Worm (Caenorhabditis elegans): ENCODE data around the gene F26F4.8.

DNA sequence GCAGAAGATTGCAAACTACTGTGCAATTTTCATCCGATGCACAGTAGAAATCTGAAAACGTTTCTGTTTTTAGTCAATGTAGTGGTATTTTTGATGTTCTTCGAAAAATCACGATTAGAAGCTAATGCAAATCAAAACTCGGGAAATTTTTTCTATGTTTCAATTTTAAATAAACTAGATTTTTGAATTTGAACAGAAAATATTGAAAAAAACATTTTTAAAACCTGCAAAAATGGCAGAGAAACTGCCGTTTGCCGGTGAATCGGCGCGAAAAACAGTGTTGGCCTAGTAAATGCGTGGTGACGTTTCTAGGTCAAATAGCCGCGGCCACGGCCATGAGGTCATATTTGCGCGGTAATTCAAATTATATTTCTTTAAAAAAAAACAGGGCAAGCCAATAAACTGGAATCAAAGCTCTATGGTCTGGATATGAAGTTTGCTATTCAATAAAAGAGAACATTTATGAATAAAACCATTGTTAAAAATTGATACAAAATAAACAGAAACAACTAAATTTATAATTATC lies 24.9 kb upstream of the F26F4.8 start, which contains the start of gene set-2:
- TF ChIP-seq lin-1 (GFP tag; IDR thresholded peaks at IDR 0.05) (no peak), zfp-3 (GFP tag; conservative IDR thresholded peaks at IDR 0.05) (0 out of 2 replicates have a peak, but pooled peaks have one; percentile 17), pha-4 (GFP tag; IDR thresholded peaks at IDR 0.05) (no peak), pha-4 (tag; optimal IDR thresholded peaks at IDR 0.05) (no peak), fkh-10 (GFP tag; optimal IDR thresholded peaks at IDR 0.05) (no peak), nhr-25 (tag; optimal IDR thresholded peaks at IDR 0.05; ENCODE audit: borderline replicate concordance, insufficient read depth) (no peak)
